Fruit fly (Drosophila melanogaster) whole organism, embryonic: ENCODE measurements around the gene Unc-115b.

Experiments
- Atf6 ChIP-seq: fragments of 200-800 bp; sonication (Bioruptor generic); IDR thresholded peaks from 2 replicates; pipeline ENCODE4 v1.3.6; 2022; ENCODE audit warnings: missing biosample characterization, missing genetic modification characterization
- BtbVII ChIP-seq: fragments of 200-800 bp; sonication (Bioruptor generic); optimal IDR thresholded peaks from 3 replicates; lab custom pipeline; 2017; ENCODE audit warnings: missing biosample characterization, mild to moderate bottlenecking, missing genetic modification characterization
- CG11398 ChIP-seq: fragments of 200-800 bp; sonication (Bioruptor generic); optimal IDR thresholded peaks from 2 replicates; lab custom pipeline; 2016; ENCODE audit warnings: missing biosample characterization, missing genetic modification characterization
- CG11456 ChIP-seq: fragments of 200-800 bp; sonication (Bioruptor generic); IDR thresholded peaks from 3 replicates; pipeline ENCODE4 v1.3.6; 2022; ENCODE audit warnings: missing biosample characterization, missing genetic modification characterization
- CG12236 ChIP-seq: fragments of 200-800 bp; sonication (Bioruptor generic); optimal IDR thresholded peaks from 2 replicates; lab custom pipeline; 2016; ENCODE audit warnings: missing biosample characterization, missing genetic modification characterization
- CG12391 ChIP-seq: fragments of 200-800 bp; sonication (Bioruptor generic); optimal IDR thresholded peaks from 3 replicates; lab custom pipeline; 2018; ENCODE audit warnings: missing biosample characterization, mild to moderate bottlenecking, missing genetic modification characterization, moderate library complexity
- CG13424 ChIP-seq: fragments of 200-800 bp; sonication (Bioruptor generic); optimal IDR thresholded peaks from 2 replicates; lab custom pipeline; 2019; ENCODE audit warnings: missing biosample characterization, mild to moderate bottlenecking, missing genetic modification characterization, moderate library complexity
- CG14860 ChIP-seq: fragments of 200-800 bp; sonication (Bioruptor generic); IDR thresholded peaks from 3 replicates; pipeline ENCODE4 v1.3.6; 2022; ENCODE audit warnings: missing biosample characterization, missing genetic modification characterization; ENCODE audit not compliant: partially characterized antibody
- CG1602 ChIP-seq: fragments of 200-800 bp; sonication (Bioruptor generic); optimal IDR thresholded peaks from 3 replicates; lab custom pipeline; 2016; ENCODE audit warnings: missing biosample characterization, missing genetic modification characterization
- CG17328 ChIP-seq: fragments of 200-800 bp; sonication (Bioruptor generic); IDR thresholded peaks from 2 replicates; pipeline ENCODE4 v1.3.6; 2022; ENCODE audit warnings: missing biosample characterization, missing genetic modification characterization
- CG17361 ChIP-seq: fragments of 200-800 bp; sonication (Bioruptor generic); IDR thresholded peaks from 3 replicates; pipeline ENCODE4 v1.3.6; 2022; ENCODE audit warnings: missing biosample characterization, missing genetic modification characterization
- CG18262 ChIP-seq: fragments of 200-800 bp; optimal IDR thresholded peaks from 3 replicates; lab custom pipeline; 2019; ENCODE audit warnings: missing biosample characterization, mild to moderate bottlenecking, missing genetic modification characterization, moderate library complexity
- CG30403 ChIP-seq: fragments of 200-800 bp; sonication (Bioruptor generic); optimal IDR thresholded peaks from 3 replicates; lab custom pipeline; 2016; ENCODE audit warnings: missing biosample characterization, missing genetic modification characterization
- CG31441 ChIP-seq: fragments of 200-800 bp; sonication (Bioruptor generic); IDR thresholded peaks from 2 replicates; pipeline ENCODE4 v1.3.6; 2022; ENCODE audit warnings: missing biosample characterization, missing genetic modification characterization
- CG33557 ChIP-seq: fragments of 200-800 bp; sonication (Bioruptor generic); optimal IDR thresholded peaks from 2 replicates; lab custom pipeline; 2019; ENCODE audit warnings: missing biosample characterization, mild to moderate bottlenecking, missing genetic modification characterization, moderate library complexity
- CG3838 ChIP-seq: fragments of 200-800 bp; sonication (Bioruptor generic); optimal IDR thresholded peaks from 3 replicates; lab custom pipeline; 2016; ENCODE audit warnings: missing biosample characterization, missing genetic modification characterization
- CG7745 ChIP-seq: fragments of 200-800 bp; sonication (Bioruptor generic); optimal IDR thresholded peaks from 2 replicates; lab custom pipeline; 2018; ENCODE audit warnings: missing biosample characterization, mild to moderate bottlenecking, missing genetic modification characterization, moderate library complexity
- CG7786 ChIP-seq: fragments of 200-800 bp; sonication (Bioruptor generic); optimal IDR thresholded peaks from 2 replicates; lab custom pipeline; 2016; ENCODE audit warnings: missing biosample characterization, missing genetic modification characterization
- CG9609 ChIP-seq: fragments of 200-800 bp; sonication (Bioruptor generic); optimal IDR thresholded peaks from 3 replicates; lab custom pipeline; 2016; ENCODE audit warnings: missing biosample characterization, missing genetic modification characterization
- CTCF ChIP-seq: fragments of 200-800 bp; sonication (Bioruptor generic); optimal IDR thresholded peaks from 2 replicates; lab custom pipeline; 2017; ENCODE audit warnings: missing biosample characterization, mild to moderate bottlenecking, missing genetic modification characterization, moderate library complexity
- Dad ChIP-seq: fragments of 200-800 bp; sonication (Bioruptor generic); optimal IDR thresholded peaks from 3 replicates; lab custom pipeline; 2016; ENCODE audit warnings: missing biosample characterization, missing genetic modification characterization
- Dfd ChIP-seq, 2 experiments: fragments of >200 bp; optimal IDR thresholded peaks; 2 replicates each; lab custom pipeline; 2017; ENCODE audit warnings: missing biosample characterization in 2 of 2, missing genetic modification characterization in 2 of 2
- Fer1 ChIP-seq: fragments of 200-800 bp; sonication (Bioruptor generic); optimal IDR thresholded peaks from 2 replicates; lab custom pipeline; 2017; ENCODE audit warnings: missing biosample characterization, mild to moderate bottlenecking, missing genetic modification characterization
- HLHmδ ChIP-seq: fragments of 200-800 bp; sonication (Bioruptor generic); optimal IDR thresholded peaks from 2 replicates; lab custom pipeline; 2018; ENCODE audit warnings: missing biosample characterization, mild to moderate bottlenecking, missing genetic modification characterization, moderate library complexity
- Jarid2 ChIP-seq: fragments of 200-800 bp; sonication (Bioruptor generic); optimal IDR thresholded peaks from 3 replicates; lab custom pipeline; 2017; ENCODE audit warnings: mild to moderate bottlenecking, missing biosample characterization, missing genetic modification reagents, missing genetic modification characterization
- Kr ChIP-seq: fragments of 200-800 bp; sonication (Bioruptor generic); optimal IDR thresholded peaks from 2 replicates; lab custom pipeline; 2017; ENCODE audit warnings: missing biosample characterization, mild to moderate bottlenecking, missing genetic modification characterization
- Lim3 ChIP-seq: fragments of 200-800 bp; sonication (Bioruptor generic); IDR thresholded peaks from 2 replicates; pipeline ENCODE4 v1.3.6; 2022; ENCODE audit warnings: missing biosample characterization, missing genetic modification characterization
- Mad ChIP-seq: fragments of 200-800 bp; sonication (Bioruptor generic); optimal IDR thresholded peaks from 2 replicates; lab custom pipeline; 2016; ENCODE audit warnings: missing biosample characterization, missing genetic modification characterization
- NK7.1 ChIP-seq: fragments of 200-800 bp; sonication (Bioruptor generic); optimal IDR thresholded peaks from 3 replicates; lab custom pipeline; 2016; ENCODE audit warnings: missing biosample characterization, missing genetic modification characterization
- Optix ChIP-seq: fragments of 200-800 bp; sonication (Bioruptor generic); IDR thresholded peaks from 3 replicates; pipeline ENCODE4 v1.3.6; 2022; ENCODE audit warnings: missing biosample characterization, missing genetic modification characterization
- Pdp1 ChIP-seq, 2 experiments: fragments of 200-800 bp; sonication (Bioruptor generic); optimal IDR thresholded peaks; 3 replicates each; lab custom pipeline; 2016; ENCODE audit warnings: missing biosample characterization in 2 of 2, missing genetic modification characterization in 2 of 2, mild to moderate bottlenecking in 1 of 2, moderate library complexity in 1 of 2
- Rfx ChIP-seq: fragments of 200-800 bp; sonication (Bioruptor generic); IDR thresholded peaks from 2 replicates; pipeline ENCODE4 v1.3.6; 2022; ENCODE audit warnings: missing biosample characterization, missing genetic modification characterization
- Side ChIP-seq: fragments of 200-800 bp; sonication (Bioruptor generic); optimal IDR thresholded peaks from 2 replicates; lab custom pipeline; 2016; ENCODE audit warnings: missing biosample characterization, missing genetic modification characterization
- Sox100B ChIP-seq: fragments of 200-800 bp; sonication (Bioruptor generic); optimal IDR thresholded peaks from 3 replicates; lab custom pipeline; 2018; ENCODE audit warnings: missing biosample characterization, mild to moderate bottlenecking, missing genetic modification characterization
- Trl ChIP-seq, 3 experiments: fragments of >200 bp in 2 of 3; fragments of 200-800 bp in 1 of 3; sonication (Bioruptor generic) in 1 of 3; optimal IDR thresholded peaks; 2 replicates in 1 of 3; 3 replicates in 2 of 3; lab custom pipeline; 2016 to 2017; ENCODE audit warnings: missing biosample characterization in 1 of 3, missing genetic modification characterization in 1 of 3
- bab2 ChIP-seq: fragments of 200-800 bp; sonication (Bioruptor generic); optimal IDR thresholded peaks from 2 replicates; lab custom pipeline; 2016; ENCODE audit warnings: missing biosample characterization, missing genetic modification characterization
- cas ChIP-seq: fragments of 200-800 bp; sonication (Bioruptor generic); IDR thresholded peaks from 2 replicates; pipeline ENCODE4 v1.3.6; 2022; ENCODE audit warnings: missing biosample characterization, missing genetic modification characterization
- chif ChIP-seq, 2 experiments: fragments of 200-800 bp; sonication (Bioruptor generic); optimal IDR thresholded peaks; 3 replicates each; lab custom pipeline; 2016; ENCODE audit warnings: missing biosample characterization in 2 of 2, missing genetic modification characterization in 2 of 2
- dpn ChIP-seq, 2 experiments: fragments of 200-800 bp; sonication (Bioruptor generic); optimal IDR thresholded peaks; 3 replicates each; lab custom pipeline; 2016; ENCODE audit warnings: missing biosample characterization in 2 of 2, missing genetic modification characterization in 2 of 2
- emc ChIP-seq: fragments of 200-800 bp; sonication (Bioruptor generic); optimal IDR thresholded peaks from 2 replicates; lab custom pipeline; 2016; ENCODE audit warnings: missing biosample characterization, missing genetic modification characterization
- fu2 ChIP-seq: fragments of 200-800 bp; sonication (Bioruptor generic); optimal IDR thresholded peaks from 2 replicates; lab custom pipeline; 2016; ENCODE audit warnings: missing biosample characterization, missing genetic modification characterization
- gsb-n ChIP-seq: fragments of 200-800 bp; sonication (Bioruptor generic); optimal IDR thresholded peaks from 3 replicates; lab custom pipeline; 2018; ENCODE audit warnings: missing biosample characterization, mild to moderate bottlenecking, missing genetic modification characterization
- inv ChIP-seq: fragments of 200-800 bp; sonication (Bioruptor generic); IDR thresholded peaks from 2 replicates; pipeline ENCODE4 v1.3.6; 2022; ENCODE audit warnings: missing biosample characterization, missing genetic modification characterization; ENCODE audit not compliant: partially characterized antibody
- klu ChIP-seq: fragments of 200-800 bp; sonication (Bioruptor generic); IDR thresholded peaks from 2 replicates; pipeline ENCODE4 v1.3.6; 2022; ENCODE audit warnings: missing biosample characterization, missing genetic modification characterization
- lbe ChIP-seq: fragments of 200-800 bp; sonication (Bioruptor generic); optimal IDR thresholded peaks from 2 replicates; lab custom pipeline; 2016; ENCODE audit warnings: missing biosample characterization, mild to moderate bottlenecking, missing genetic modification characterization
- nmo ChIP-seq: fragments of 200-800 bp; sonication (Bioruptor generic); optimal IDR thresholded peaks from 2 replicates; lab custom pipeline; 2018; ENCODE audit warnings: missing biosample characterization, mild to moderate bottlenecking, missing genetic modification characterization, moderate library complexity
- oc ChIP-seq: fragments of 200-800 bp; sonication (Bioruptor generic); optimal IDR thresholded peaks from 2 replicates; lab custom pipeline; 2018; ENCODE audit warnings: missing biosample characterization, mild to moderate bottlenecking, missing genetic modification characterization, moderate library complexity
- onecut ChIP-seq: fragments of 200-800 bp; sonication (Bioruptor generic); IDR thresholded peaks from 2 replicates; pipeline ENCODE4 v1.3.6; 2022; ENCODE audit warnings: missing biosample characterization, missing genetic modification characterization
- pho ChIP-seq: fragments of 200-800 bp; sonication (Bioruptor generic); optimal IDR thresholded peaks from 2 replicates; lab custom pipeline; 2016; ENCODE audit warnings: missing biosample characterization, missing genetic modification characterization
- scrt ChIP-seq: fragments of 200-800 bp; sonication (Bioruptor generic); optimal IDR thresholded peaks from 2 replicates; lab custom pipeline; 2018; ENCODE audit warnings: missing biosample characterization, mild to moderate bottlenecking, missing genetic modification characterization, moderate library complexity
- stwl ChIP-seq: fragments of 200-800 bp; sonication (Bioruptor generic); optimal IDR thresholded peaks from 3 replicates; lab custom pipeline; 2018; ENCODE audit warnings: missing biosample characterization, mild to moderate bottlenecking, missing genetic modification characterization, moderate library complexity

Gene Unc-115b

dm6 chr3R:9705008-9705628 is 12.5 kb upstream of the Unc-115b start, which contains the start of gene Unc-115a (continued):
- TF ChIP-seq CG11398 (GFP tag; lab: Kevin White, UChicago) (peak; percentile 55), CG17361 (no peak), NK7.1 (GFP tag; lab: Kevin White, UChicago) (peak; percentile 10), Trl (optimal IDR thresholded peaks at IDR 0.05; lab: Kevin White, UChicago) (no peak), Trl (GFP tag; optimal IDR thresholded peaks at IDR 0.05; lab: Kevin White, UChicago) (peak; percentile 30), Mad (GFP tag; lab: Kevin White, UChicago) (peak; percentile 63), CG30403 (GFP tag; lab: Kevin White, UChicago) (peak; percentile 29), cas (no peak), scrt (GFP tag; lab: Kevin White, UChicago) (peak; percentile 3), CTCF (GFP tag; lab: Kevin White, UChicago) (peak; percentile 79), CG14860 (GFP tag; lab: Robert Waterston, UW) (no peak), CG18262 (tag; lab: Kevin White, UChicago) (peak; percentile 34), CG13424 (tag; lab: Kevin White, UChicago) (peak; percentile 35), CG9609 (peak; percentile 9), gsb-n (tag; lab: Kevin White, UChicago) (no peak), klu (no peak), Jarid2 (GFP tag; lab: Kevin White, UChicago) (peak; percentile 97), CG33557 (GFP tag; lab: Kevin White, UChicago) (peak; percentile 26), lbe (GFP tag; lab: Kevin White, UChicago) (peak; percentile 30), nmo (GFP tag; lab: Kevin White, UChicago) (peak; percentile 63), CG7745 (tag; lab: Kevin White, UChicago) (no peak), Dad (GFP tag; lab: Kevin White, UChicago) (no peak), bab2 (peak; percentile 15), CG12391 (tag; lab: Kevin White, UChicago) (peak; percentile 59), onecut (GFP tag; lab: Robert Waterston, UW) (peak; percentile 35; the same call in 1 of the 2 replicates), fu2 (GFP tag; lab: Kevin White, UChicago) (no peak), Rfx (no peak), oc (no peak), Fer1 (GFP tag; lab: Kevin White, UChicago) (peak; percentile 23), CG7786 (peak; percentile 13), Dfd (GFP tag; optimal IDR thresholded peaks at IDR 0.05; lab: Kevin White, UChicago) (no peak), Side (peak; percentile 44), inv (GFP tag; lab: Robert Waterston, UW) (no peak), Kr (GFP tag; lab: Kevin White, UChicago) (no peak), CG3838 (GFP tag; lab: Kevin White, UChicago) (no peak), Pdp1 (GFP tag; optimal IDR thresholded peaks at IDR 0.05; lab: Kevin White, UChicago) (peak; percentile 27 to 63), Sox100B (no peak), CG11456 (no peak), CG1602 (GFP tag; lab: Kevin White, UChicago) (no peak), Atf6 (GFP tag; lab: Robert Waterston, UW) (no peak), stwl (tag; lab: Kevin White, UChicago) (peak; percentile 69), HLHmδ (GFP tag; lab: Kevin White, UChicago) (peak; percentile 46), CG12236 (GFP tag; lab: Kevin White, UChicago) (peak; percentile 43), CG17328 (GFP tag; lab: Robert Waterston, UW) (no peak), CG31441 (no peak), pho (GFP tag; lab: Kevin White, UChicago) (peak; percentile 80), Lim3 (GFP tag; lab: Robert Waterston, UW) (no peak), chif (GFP tag; optimal IDR thresholded peaks at IDR 0.05; lab: Kevin White, UChicago) (peak in 1 of 2 experiments; percentile 20), Optix (GFP tag; lab: Robert Waterston, UW) (no peak), dpn (GFP tag; optimal IDR thresholded peaks at IDR 0.05; lab: Kevin White, UChicago) (peak; percentile 36 to 47), emc (no peak), BtbVII (peak; percentile 41)
